Worm (Caenorhabditis elegans): ENCODE data around the gene srbc-49.
"Not testable (repeated sequence)": the region's sequence is repeated elsewhere in the genome, so short reads cannot be mapped to it uniquely, and the experiment has no call there.

Gene srbc-49

DNA sequence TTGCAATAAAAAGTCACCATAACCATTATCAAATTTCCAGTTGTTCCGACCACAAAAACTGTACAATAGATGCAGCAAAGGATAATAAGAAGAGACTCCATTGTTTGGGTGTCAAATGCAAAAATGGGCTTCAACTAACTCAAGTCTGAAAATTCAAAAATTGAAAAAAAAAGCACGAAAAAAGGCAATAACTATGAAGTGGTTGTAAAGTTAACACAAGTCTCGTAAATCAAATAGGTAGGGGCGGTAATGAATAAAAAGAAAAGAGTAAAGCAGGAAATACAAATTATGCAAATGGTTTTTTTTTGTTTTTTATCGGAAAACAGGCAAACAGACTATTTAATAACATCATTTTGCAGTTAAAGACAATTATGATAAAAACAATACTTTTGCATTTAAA is 14.1 kb upstream of the srbc-49 start, which contains the start of gene srsx-38:
Gene srsx-38, minus strand, starts transcription at position 101 of the 400 bp plus-strand sequence.
- TF ChIP-seq sea-2 (GFP tag; optimal IDR thresholded peaks at IDR 0.05); nhr-43 (tag; optimal IDR thresholded peaks at IDR 0.05; ENCODE audit: poor library complexity, severe bottlenecking); elt-2 (tag; optimal IDR thresholded peaks at IDR 0.05): not testable (repeated sequence)

DNA sequence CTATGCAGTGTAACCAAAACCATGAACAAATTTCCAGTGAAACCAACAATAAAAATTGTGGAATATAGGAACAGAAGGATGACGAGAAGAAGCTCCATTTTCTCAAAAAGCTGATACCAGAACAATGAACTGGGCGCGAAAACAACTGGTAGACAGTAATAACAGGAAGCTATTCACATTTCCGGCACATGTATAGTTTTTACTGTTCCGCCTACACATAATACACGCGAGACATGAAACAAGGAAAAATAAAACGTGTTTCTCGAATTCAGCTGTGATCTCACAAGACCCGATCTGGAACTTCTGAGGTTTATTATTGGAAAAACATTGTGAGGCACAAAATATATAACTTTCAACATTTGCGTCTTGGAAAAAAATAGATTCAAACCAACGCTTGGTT is 12.0 kb upstream of the srbc-49 start, which contains the start of gene srsx-36:
Gene srsx-36, minus strand, starts transcription at position 101 of the 400 bp plus-strand sequence.
- TF ChIP-seq ZK546.5 (tag; optimal IDR thresholded peaks at IDR 0.05) (no peak), egl-5 (tag; optimal IDR thresholded peaks at IDR 0.05) (no peak), nhr-12 (tag; optimal IDR thresholded peaks at IDR 0.05) (no peak), elt-1 (tag; optimal IDR thresholded peaks at IDR 0.05) (no peak), aly-2 (tag; optimal IDR thresholded peaks at IDR 0.05) (no peak), ceh-28 (tag; optimal IDR thresholded peaks at IDR 0.05) (no peak), mdl-1 (tag; optimal IDR thresholded peaks at IDR 0.05) (no peak), jun-1 (tag; optimal IDR thresholded peaks at IDR 0.05) (no peak)

DNA sequence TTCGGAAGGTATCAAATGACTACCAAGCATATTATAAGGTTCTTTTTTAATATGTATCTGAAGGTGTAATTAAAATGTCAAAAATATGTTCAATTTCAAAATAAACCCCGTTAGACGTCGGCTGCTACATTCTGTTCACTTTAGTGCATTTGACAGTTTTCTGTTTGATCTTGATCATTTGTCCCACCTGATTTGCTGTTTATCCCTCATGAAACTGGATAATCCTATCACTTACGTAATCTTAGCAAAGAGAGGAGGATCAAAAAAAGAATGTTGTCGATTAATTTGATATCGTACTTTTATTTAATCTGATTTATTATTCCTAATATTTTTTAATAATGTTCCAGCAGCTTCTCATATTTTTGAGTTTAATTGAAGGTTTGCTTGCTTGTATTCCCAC is 11.1 kb upstream of the srbc-49 start, which contains the start of gene F54B8.1:
Gene F54B8.1, plus strand, starts transcription at position 301 of the 400 bp plus-strand sequence.
- no peak for TF ChIP-seq nhr-237 (tag; optimal IDR thresholded peaks at IDR 0.05)
- no peak for TF ChIP-seq mdl-1 (tag; optimal IDR thresholded peaks at IDR 0.05)

DNA sequence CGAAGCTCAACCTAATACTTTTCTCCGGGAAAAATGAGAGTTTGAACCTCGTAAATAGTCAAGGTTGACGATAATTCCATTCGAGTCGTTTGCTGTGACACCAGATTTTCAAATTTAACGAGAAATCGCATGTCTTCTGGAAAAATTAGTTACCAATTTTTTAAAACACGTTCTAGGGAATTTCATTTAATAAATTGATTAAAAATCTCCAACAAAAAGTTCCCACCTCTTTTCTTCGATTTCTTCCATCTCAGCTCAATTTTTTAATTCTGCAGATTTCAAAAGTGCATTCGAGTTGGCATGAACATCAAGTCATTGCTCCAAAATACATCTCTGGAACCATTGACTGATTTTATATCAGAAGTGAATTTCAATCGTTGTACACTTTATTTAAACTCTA is 9.5 kb upstream of the srbc-49 start, which contains the start of gene nhr-282:
Gene nhr-282, plus strand, starts transcription at position 301 of the 400 bp plus-strand sequence.
- not testable (repeated sequence) for TF ChIP-seq sea-2 (GFP tag; optimal IDR thresholded peaks at IDR 0.05); egl-27 (tag; optimal IDR thresholded peaks at IDR 0.05); fos-1 (tag; optimal IDR thresholded peaks at IDR 0.05)

DNA sequence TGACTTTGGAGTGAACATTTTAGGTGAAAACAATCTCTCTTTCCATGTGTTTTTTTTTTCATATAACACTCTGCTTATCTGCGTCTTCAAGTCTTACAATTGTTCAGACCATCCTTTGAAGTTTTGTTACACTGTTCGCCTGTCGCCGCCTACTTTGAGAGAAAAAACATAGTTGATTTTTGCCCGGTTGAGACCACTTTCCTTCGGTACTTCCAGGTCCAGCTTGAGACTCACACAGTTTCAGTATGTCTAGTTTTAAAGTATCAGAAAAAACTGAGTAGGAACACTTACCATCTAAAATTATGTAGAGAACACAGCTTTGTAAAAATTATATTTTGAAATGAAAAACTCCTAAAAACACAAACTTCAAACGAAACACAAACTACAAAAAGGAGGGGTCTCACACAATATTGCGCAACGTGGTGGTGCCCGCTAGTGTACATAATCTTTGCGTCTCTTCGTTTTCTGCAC is 5.5 kb upstream of the srbc-49 start, which contains the start of the genes fbxa-69 and F54B8.4:
Gene fbxa-69, minus strand, starts transcription at position 10 of the 471 bp plus-strand sequence.
Gene F54B8.4, plus strand, starts transcription at position 421 of the 471 bp plus-strand sequence.
- TF ChIP-seq egl-5 (tag; optimal IDR thresholded peaks at IDR 0.05) (no peak), nhr-25 (tag; optimal IDR thresholded peaks at IDR 0.05) (no peak), fkh-2 (tag; optimal IDR thresholded peaks at IDR 0.05) (no peak), lsy-12 (tag; optimal IDR thresholded peaks at IDR 0.05) (no peak), R02D3.7 (tag; optimal IDR thresholded peaks at IDR 0.05) (no peak), unc-39 (tag; optimal IDR thresholded peaks at IDR 0.05) (no peak), pha-4 (tag; optimal IDR thresholded peaks at IDR 0.05) (no peak), skn-1 (tag; optimal IDR thresholded peaks at IDR 0.05) (no peak), eor-1 (tag; optimal IDR thresholded peaks at IDR 0.05) (no peak), sea-2 (GFP tag; optimal IDR thresholded peaks at IDR 0.05) (no peak)

DNA sequence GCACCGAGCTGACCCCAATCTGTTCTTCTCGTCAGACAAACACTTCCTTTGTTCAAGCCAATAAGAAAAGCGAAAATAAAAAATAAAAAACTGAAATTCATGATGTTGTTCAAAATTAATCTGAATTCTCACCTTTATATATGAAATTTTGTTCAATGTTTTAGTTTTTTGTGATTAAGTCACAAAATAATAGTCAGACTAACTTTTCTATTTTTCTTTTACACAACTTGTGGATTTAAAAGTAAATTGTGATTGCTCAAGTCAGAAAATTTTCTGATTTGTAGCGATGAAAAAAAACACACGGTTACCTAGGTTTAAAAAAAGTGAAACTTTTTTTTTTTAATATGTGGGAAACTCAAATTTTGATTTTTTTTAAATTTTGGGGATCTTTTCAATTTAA is 3.8 kb upstream of the srbc-49 start, which contains the start of gene abf-3:
Gene abf-3, minus strand, starts transcription at position 101 of the 400 bp plus-strand sequence.
- TF ChIP-seq nhr-12 (tag; optimal IDR thresholded peaks at IDR 0.05): no peak
- no peak for TF ChIP-seq ceh-82 (tag; optimal IDR thresholded peaks at IDR 0.05)
- no peak for TF ChIP-seq nfya-1 (tag; optimal IDR thresholded peaks at IDR 0.05; ENCODE audit: insufficient read depth)
- no peak for TF ChIP-seq hmg-11 (tag; optimal IDR thresholded peaks at IDR 0.05)

DNA sequence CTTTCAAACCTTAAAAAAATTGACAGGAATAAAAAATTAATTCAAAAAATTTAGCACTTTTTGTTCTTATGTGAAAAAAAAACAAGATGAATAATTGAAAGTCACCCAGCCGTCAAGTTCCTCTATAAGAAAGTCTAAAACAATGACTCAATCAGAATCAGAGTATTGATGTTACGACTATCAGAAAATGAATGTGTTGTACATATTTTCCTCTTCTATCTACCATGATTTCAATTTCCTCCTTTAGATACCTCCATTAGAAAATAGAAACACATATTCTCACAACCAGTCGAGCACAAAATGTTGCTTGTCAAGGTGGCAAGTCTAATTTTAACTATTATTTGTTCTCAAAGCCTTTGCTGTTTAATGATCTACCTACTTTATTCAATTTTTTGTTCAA is 1.5 kb upstream of the srbc-49 start, which contains the start of gene srbc-48:
Gene srbc-48, plus strand, starts transcription at position 301 of the 400 bp plus-strand sequence.
- TF ChIP-seq ceh-28 (tag; optimal IDR thresholded peaks at IDR 0.05): no peak
- no peak for TF ChIP-seq elt-3 (tag; optimal IDR thresholded peaks at IDR 0.05)

DNA sequence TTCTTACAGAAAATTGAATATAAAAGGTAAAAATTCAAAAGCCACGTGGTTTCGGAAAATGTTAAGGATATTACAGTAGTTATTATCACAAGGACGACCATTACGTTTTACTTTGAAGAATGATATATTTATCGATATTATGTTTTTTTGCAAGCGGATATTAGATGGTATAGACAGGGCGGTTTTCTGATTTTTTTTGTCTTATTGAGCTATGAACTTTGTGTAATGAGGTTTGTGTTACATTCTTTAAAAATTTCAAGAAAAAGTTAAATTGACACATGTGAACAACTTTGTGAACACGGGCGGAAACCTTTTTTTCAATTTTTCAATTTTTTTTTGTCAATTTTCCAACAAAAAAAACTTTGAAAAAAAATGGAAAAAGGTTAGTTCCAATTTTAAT is 3.4 kb downstream of the srbc-49 start, which contains the start of gene srbc-50:
Gene srbc-50, minus strand, starts transcription at position 101 of the 400 bp plus-strand sequence.
- TF ChIP-seq lsy-12 (tag; optimal IDR thresholded peaks at IDR 0.05) (no peak), egl-27 (tag; optimal IDR thresholded peaks at IDR 0.05) (no peak), lin-39 (tag; optimal IDR thresholded peaks at IDR 0.05) (no peak), aly-2 (tag; optimal IDR thresholded peaks at IDR 0.05) (no peak), pha-4 (tag; optimal IDR thresholded peaks at IDR 0.05) (no peak), ZK546.5 (tag; optimal IDR thresholded peaks at IDR 0.05) (no peak), nhr-43 (tag; optimal IDR thresholded peaks at IDR 0.05; ENCODE audit: poor library complexity, severe bottlenecking) (no peak), hmg-11 (tag; optimal IDR thresholded peaks at IDR 0.05) (no peak), nhr-77 (tag; optimal IDR thresholded peaks at IDR 0.05) (no peak), ztf-4 (tag; optimal IDR thresholded peaks at IDR 0.05) (no peak), mml-1 (tag; optimal IDR thresholded peaks at IDR 0.05) (no peak), unc-62 (GFP tag; optimal IDR thresholded peaks at IDR 0.05) (no peak), eor-1 (tag; optimal IDR thresholded peaks at IDR 0.05) (no peak)

All from whole organism, L3 larva.